Fruit fly (Drosophila melanogaster) Kc167 (cell line): ENCODE results near the gene CG4393.

Source experiments
- Myc ChIP-seq: fragments of >200 bp; optimal IDR thresholded peaks from 2 replicates; lab custom pipeline; 2017; ENCODE audit warnings: missing external identifiers
- insv ChIP-seq: fragments of >200 bp; optimal IDR thresholded peaks from 3 replicates; lab custom pipeline; 2018; ENCODE audit warnings: missing external identifiers
- psq ChIP-seq: fragments of >200 bp; optimal IDR thresholded peaks from 2 replicates; lab custom pipeline; 2017; ENCODE audit warnings: missing external identifiers

DNA sequence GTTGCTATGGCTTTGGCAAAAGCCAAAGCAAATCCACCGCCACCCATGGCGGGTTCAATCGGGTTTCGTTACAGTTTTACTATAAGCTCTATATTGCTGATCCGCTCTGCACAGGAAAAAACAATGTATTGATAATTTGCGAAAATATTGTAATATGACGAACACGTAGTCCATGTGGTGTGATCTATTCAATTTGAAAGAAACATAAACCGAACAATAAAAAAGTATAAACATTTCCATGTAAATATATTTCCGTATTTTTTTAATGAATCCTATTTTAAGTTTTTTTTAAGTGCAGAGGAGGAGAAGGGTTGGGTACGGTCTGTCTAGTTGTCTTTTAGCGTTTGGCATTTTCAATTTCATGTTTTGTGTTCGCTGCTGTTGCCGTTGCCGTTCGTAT, 8.9 kb upstream of the CG4393 start:
- TF ChIP-seq psq (lab: Kevin White, UChicago) (no peak), Myc (no peak), insv (no peak)
